Fruit fly (Drosophila melanogaster): ENCODE results near the gene Smg6.

Smg6 gene

DNA sequence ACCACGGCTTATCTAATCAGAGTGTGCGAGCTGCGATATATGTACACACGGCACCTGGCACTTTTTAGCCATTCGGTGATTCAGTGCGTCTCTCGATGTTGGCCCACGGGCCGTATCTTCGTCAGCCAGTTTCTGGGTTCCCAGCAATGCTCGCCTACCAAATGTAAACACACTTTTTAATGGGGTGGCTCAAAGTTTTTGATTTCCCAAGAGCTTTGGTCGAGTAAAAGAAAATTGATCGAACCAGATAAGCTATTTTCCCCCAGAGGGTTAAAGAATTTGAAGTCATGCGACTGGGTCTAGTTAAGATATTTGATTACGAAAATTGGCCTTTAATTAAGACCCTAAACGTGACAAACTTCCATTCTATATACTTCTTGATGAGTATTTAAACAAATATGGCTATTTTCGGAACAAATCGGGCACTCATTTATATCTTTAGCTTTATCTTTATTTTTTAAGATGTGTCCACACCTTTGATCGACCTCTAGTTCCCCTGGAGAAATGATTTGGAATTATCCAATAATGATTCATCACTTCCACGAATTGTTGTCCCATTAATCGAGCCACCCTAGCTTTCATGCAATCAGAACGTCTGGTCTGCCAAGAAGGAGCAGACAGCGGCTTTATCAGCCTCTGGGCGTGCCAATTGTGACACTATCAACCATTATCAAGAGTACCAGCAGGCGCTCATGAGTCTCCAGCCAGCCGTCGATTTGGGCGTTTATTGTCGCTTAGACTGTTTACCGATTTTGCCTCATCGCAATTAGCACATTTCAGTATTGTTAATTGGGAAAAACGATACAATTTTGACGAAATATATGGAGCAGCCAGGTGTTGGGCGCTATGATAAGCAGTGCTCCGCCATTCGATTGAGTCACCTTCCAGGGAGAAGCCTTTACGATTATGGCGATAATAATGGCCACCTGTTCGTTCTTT is 5.7 kb downstream of the Smg6 start (continued):
- peak; percentile 32 for TF ChIP-seq HmgZ (tag; optimal IDR thresholded peaks at IDR 0.05)
- peak; percentile 76 for TF ChIP-seq GATAe (GFP tag; conservative IDR thresholded peaks at IDR 0.05)
- peak; percentile 54 for TF ChIP-seq CG6765 (GFP tag; optimal IDR thresholded peaks at IDR 0.05)
- TF ChIP-seq wor (GFP tag; IDR thresholded peaks at IDR 0.05): no peak
- peak; percentile 17 for TF ChIP-seq CG12299 (tag; optimal IDR thresholded peaks at IDR 0.05)
- peak; percentile 70 for TF ChIP-seq Med (GFP tag)
- no peak for TF ChIP-seq Tbp (GFP tag; optimal IDR thresholded peaks at IDR 0.05)
- TF ChIP-seq corto (GFP tag; optimal IDR thresholded peaks at IDR 0.05): peak; percentile 80
- TF ChIP-seq CG34376 (GFP tag; optimal IDR thresholded peaks at IDR 0.05): peak; percentile 61
- peak; percentile 29 for TF ChIP-seq B-H2 (GFP tag; optimal IDR thresholded peaks at IDR 0.05)
- TF ChIP-seq CG10209 (GFP tag; optimal IDR thresholded peaks at IDR 0.05): no peak
- peak; percentile 24 for TF ChIP-seq fd3F (GFP tag; optimal IDR thresholded peaks at IDR 0.05)
- TF ChIP-seq al (GFP tag; IDR thresholded peaks at IDR 0.05): 0 out of 2 replicates have a peak, but pooled peaks have one; percentile 14
- TF ChIP-seq dimm (GFP tag; IDR thresholded peaks at IDR 0.05): no peak
- TF ChIP-seq jing (GFP tag; optimal IDR thresholded peaks at IDR 0.05): no peak
- TF ChIP-seq Drgx (GFP tag; IDR thresholded peaks at IDR 0.05): no peak; the same call in 1 of the 2 replicates
- TF ChIP-seq D19B (GFP tag; optimal IDR thresholded peaks at IDR 0.05): peak; percentile 52
- TF ChIP-seq CG10543 (GFP tag; optimal IDR thresholded peaks at IDR 0.05): peak; percentile 72
- TF ChIP-seq Dip3 (GFP tag; optimal IDR thresholded peaks at IDR 0.05): peak; percentile 50
- TF ChIP-seq pros (GFP tag; optimal IDR thresholded peaks at IDR 0.05): peak; percentile 4
- TF ChIP-seq CG18619 (GFP tag; optimal IDR thresholded peaks at IDR 0.05): peak; percentile 64
- no peak for TF ChIP-seq CG16815 (GFP tag; optimal IDR thresholded peaks at IDR 0.05)
- TF ChIP-seq chm (GFP tag; IDR thresholded peaks at IDR 0.05): peak; percentile 31; the same call in 1 of the 2 replicates
- no peak for TF ChIP-seq fd64A (GFP tag; optimal IDR thresholded peaks at IDR 0.05)
- TF ChIP-seq slp2 (GFP tag; optimal IDR thresholded peaks at IDR 0.05): no peak
- peak; percentile 63 for TF ChIP-seq grn (GFP tag; optimal IDR thresholded peaks at IDR 0.05)
- TF ChIP-seq kay (GFP tag; optimal IDR thresholded peaks at IDR 0.05): peak; percentile 50
- TF ChIP-seq Fer1 (GFP tag; optimal IDR thresholded peaks at IDR 0.05): peak; percentile 41
- TF ChIP-seq CG12391 (tag; optimal IDR thresholded peaks at IDR 0.05): no peak
- peak; percentile 68 for TF ChIP-seq CG12659 (GFP tag; optimal IDR thresholded peaks at IDR 0.05)
- peak; percentile 60 for TF ChIP-seq pb (GFP tag; optimal IDR thresholded peaks at IDR 0.05)
- peak; percentile 84 for TF ChIP-seq mirr (GFP tag; optimal IDR thresholded peaks at IDR 0.05)
- TF ChIP-seq maf-S (GFP tag; optimal IDR thresholded peaks at IDR 0.05): peak; percentile 8
- no peak for TF ChIP-seq CG17612 (GFP tag; IDR thresholded peaks at IDR 0.05)
- no peak for TF ChIP-seq CG43689 (GFP tag; IDR thresholded peaks at IDR 0.05)
- no peak for TF ChIP-seq Fer3 (tag; optimal IDR thresholded peaks at IDR 0.05)
- no peak for TF ChIP-seq CG15073 (GFP tag; optimal IDR thresholded peaks at IDR 0.05)
- TF ChIP-seq CG3281 (GFP tag; optimal IDR thresholded peaks at IDR 0.05): peak; percentile 72
- no peak for TF ChIP-seq dati (GFP tag; IDR thresholded peaks at IDR 0.05)
- peak; percentile 57 for TF ChIP-seq CG17385 (GFP tag; optimal IDR thresholded peaks at IDR 0.05)
- TF ChIP-seq odd (GFP tag; optimal IDR thresholded peaks at IDR 0.05): peak; percentile 20
- peak; percentile 22 for TF ChIP-seq CG1792 (GFP tag; optimal IDR thresholded peaks at IDR 0.05)
- peak; percentile 18 for TF ChIP-seq CG17912 (GFP tag; optimal IDR thresholded peaks at IDR 0.05)
- TF ChIP-seq sqz (GFP tag; optimal IDR thresholded peaks at IDR 0.05): no peak
- TF ChIP-seq Hr78 (GFP tag; optimal IDR thresholded peaks at IDR 0.05): no peak
- TF ChIP-seq CG6854 (GFP tag; optimal IDR thresholded peaks at IDR 0.05): peak; percentile 4
- no peak for TF ChIP-seq hkb (optimal IDR thresholded peaks at IDR 0.05)
- peak; percentile 40; the same call in 1 of the 2 replicates for TF ChIP-seq hkb (GFP tag; IDR thresholded peaks at IDR 0.05)
- TF ChIP-seq lbe (GFP tag; optimal IDR thresholded peaks at IDR 0.05): peak; percentile 28

All from whole organism, embryonic.